Fruit fly (Drosophila melanogaster) whole organism, prepupa: ENCODE results near the gene CG2909.
A peak's percentile ranks its signal among the peaks of the same experiment; 100 is the strongest.

Experiments
- Blimp-1 ChIP-seq: fragments of 200-800 bp; sonication (Bioruptor generic); optimal IDR thresholded peaks from 3 replicates; lab custom pipeline; 2017; ENCODE audit warnings: missing biosample characterization, missing genetic modification characterization, mild to moderate bottlenecking, moderate library complexity, missing genetic modification reagents
- CG10631 ChIP-seq: fragments of 200-800 bp; sonication (Bioruptor generic); optimal IDR thresholded peaks from 2 replicates; lab custom pipeline; 2016; ENCODE audit warnings: missing biosample characterization, missing genetic modification characterization
- CG10669 ChIP-seq: fragments of 200-800 bp; sonication (Bioruptor generic); optimal IDR thresholded peaks from 3 replicates; lab custom pipeline; 2018; ENCODE audit warnings: missing biosample characterization, mild to moderate bottlenecking, missing genetic modification characterization, moderate library complexity
- CG11762 ChIP-seq: fragments of 200-800 bp; sonication (Bioruptor generic); optimal IDR thresholded peaks from 3 replicates; lab custom pipeline; 2016; ENCODE audit warnings: missing biosample characterization, missing genetic modification characterization; ENCODE audit not compliant: insufficient read depth
- CG15336 ChIP-seq: fragments of 200-800 bp; sonication (Bioruptor generic); IDR thresholded peaks from 2 replicates; pipeline ENCODE4 v1.3.6; 2022; ENCODE audit warnings: missing biosample characterization, missing genetic modification characterization
- CG1621 ChIP-seq: fragments of 200-800 bp; sonication (Bioruptor generic); optimal IDR thresholded peaks from 3 replicates; lab custom pipeline; 2018; ENCODE audit warnings: missing biosample characterization, mild to moderate bottlenecking, missing genetic modification characterization
- CG16779 ChIP-seq: fragments of 200-800 bp; sonication (Bioruptor generic); optimal IDR thresholded peaks from 3 replicates; lab custom pipeline; 2017; ENCODE audit warnings: missing biosample characterization, mild to moderate bottlenecking, missing genetic modification characterization
- CG3032 ChIP-seq: fragments of 200-800 bp; optimal IDR thresholded peaks from 2 replicates; lab custom pipeline; 2019; ENCODE audit warnings: missing biosample characterization, mild to moderate bottlenecking, missing genetic modification characterization, moderate library complexity
- CG32006 ChIP-seq: fragments of 200-800 bp; sonication (Bioruptor generic); optimal IDR thresholded peaks from 3 replicates; lab custom pipeline; 2017; ENCODE audit warnings: missing biosample characterization, mild to moderate bottlenecking, missing genetic modification characterization
- CG34406 ChIP-seq: fragments of 200-800 bp; sonication (Bioruptor generic); optimal IDR thresholded peaks from 3 replicates; lab custom pipeline; 2016; ENCODE audit warnings: missing biosample characterization, missing genetic modification characterization
- CG3919 ChIP-seq: fragments of 200-800 bp; sonication (Bioruptor generic); optimal IDR thresholded peaks from 3 replicates; lab custom pipeline; 2016; ENCODE audit warnings: missing biosample characterization, missing genetic modification characterization
- CG6792 ChIP-seq: fragments of 200-800 bp; sonication (Bioruptor generic); optimal IDR thresholded peaks from 3 replicates; lab custom pipeline; 2016; ENCODE audit warnings: missing biosample characterization, missing genetic modification characterization
- CG6808 ChIP-seq: fragments of 200-800 bp; sonication (Bioruptor generic); optimal IDR thresholded peaks from 3 replicates; lab custom pipeline; 2017; ENCODE audit warnings: missing biosample characterization, missing genetic modification characterization, mild to moderate bottlenecking, moderate library complexity, missing genetic modification reagents
- CG6854 ChIP-seq: fragments of 200-800 bp; sonication (Bioruptor generic); optimal IDR thresholded peaks from 2 replicates; lab custom pipeline; 2017; ENCODE audit warnings: missing biosample characterization, mild to moderate bottlenecking, missing genetic modification characterization
- CG8119 ChIP-seq: fragments of 200-800 bp; sonication (Bioruptor generic); IDR thresholded peaks from 3 replicates; pipeline ENCODE4 v1.3.6; 2022; ENCODE audit warnings: missing biosample characterization, missing genetic modification characterization
- CG9139 ChIP-seq: fragments of 200-800 bp; sonication (Bioruptor generic); optimal IDR thresholded peaks from 3 replicates; lab custom pipeline; 2017; ENCODE audit warnings: missing biosample characterization, mild to moderate bottlenecking, missing genetic modification characterization
- Eip75B ChIP-seq: fragments of 200-800 bp; sonication (Bioruptor generic); optimal IDR thresholded peaks from 3 replicates; lab custom pipeline; 2016; ENCODE audit warnings: missing biosample characterization, missing genetic modification characterization
- Eip78C ChIP-seq: fragments of 200-800 bp; sonication (Bioruptor generic); peaks from one replicate; lab custom pipeline; 2016; ENCODE audit warnings: missing biosample characterization, missing genetic modification characterization
- Eip93F ChIP-seq: fragments of 200-800 bp; sonication (Bioruptor generic); optimal IDR thresholded peaks from 2 replicates; lab custom pipeline; 2016; ENCODE audit warnings: missing biosample characterization, mild to moderate bottlenecking, missing genetic modification characterization
- Ets21C ChIP-seq: fragments of 200-800 bp; sonication (Bioruptor generic); optimal IDR thresholded peaks from 3 replicates; lab custom pipeline; 2016; ENCODE audit warnings: missing biosample characterization, missing genetic modification characterization
- Ets96B ChIP-seq: fragments of 200-800 bp; optimal IDR thresholded peaks from 2 replicates; lab custom pipeline; 2019; ENCODE audit warnings: missing biosample characterization, mild to moderate bottlenecking, missing genetic modification characterization, moderate library complexity
- Gug ChIP-seq: fragments of 200-800 bp; sonication (Bioruptor generic); IDR thresholded peaks from 2 replicates; pipeline ENCODE4 v1.3.6; 2022; ENCODE audit warnings: missing biosample characterization, missing genetic modification characterization
- Hr39 ChIP-seq: fragments of 200-800 bp; sonication (Bioruptor generic); optimal IDR thresholded peaks from 2 replicates; lab custom pipeline; 2016; ENCODE audit warnings: missing biosample characterization, missing genetic modification characterization
- Hr4 ChIP-seq: fragments of 200-800 bp; sonication (Bioruptor generic); optimal IDR thresholded peaks from 3 replicates; lab custom pipeline; 2016; ENCODE audit warnings: missing biosample characterization, missing genetic modification characterization
- Lpt ChIP-seq: fragments of 200-800 bp; sonication (Bioruptor generic); optimal IDR thresholded peaks from 3 replicates; lab custom pipeline; 2016; ENCODE audit warnings: missing biosample characterization, missing genetic modification characterization
- Met ChIP-seq: fragments of 200-800 bp; sonication (Bioruptor generic); optimal IDR thresholded peaks from 3 replicates; lab custom pipeline; 2016; ENCODE audit warnings: missing biosample characterization, missing genetic modification characterization
- OdsH ChIP-seq: fragments of 200-800 bp; sonication (Bioruptor generic); optimal IDR thresholded peaks from 3 replicates; lab custom pipeline; 2016; ENCODE audit warnings: missing biosample characterization, missing genetic modification characterization
- Sox102F ChIP-seq: fragments of 200-800 bp; sonication (Bioruptor generic); optimal IDR thresholded peaks from 2 replicates; lab custom pipeline; 2016; ENCODE audit warnings: missing biosample characterization, mild to moderate bottlenecking, missing genetic modification characterization
- Sox14 ChIP-seq: fragments of 200-800 bp; sonication (Bioruptor generic); optimal IDR thresholded peaks from 3 replicates; lab custom pipeline; 2016; ENCODE audit warnings: missing biosample characterization, missing genetic modification characterization
- Sox15 ChIP-seq: fragments of 200-800 bp; sonication (Bioruptor generic); optimal IDR thresholded peaks from 3 replicates; lab custom pipeline; 2016; ENCODE audit warnings: missing biosample characterization, missing genetic modification characterization
- acj6 ChIP-seq: fragments of 200-800 bp; sonication (Bioruptor generic); optimal IDR thresholded peaks from 3 replicates; lab custom pipeline; 2016; ENCODE audit warnings: missing biosample characterization, missing genetic modification characterization
- cyc ChIP-seq: fragments of 200-800 bp; sonication (Bioruptor generic); optimal IDR thresholded peaks from 3 replicates; lab custom pipeline; 2016; ENCODE audit warnings: missing biosample characterization, missing genetic modification characterization
- dac ChIP-seq: fragments of 200-800 bp; sonication (Bioruptor generic); optimal IDR thresholded peaks from 2 replicates; lab custom pipeline; 2017; ENCODE audit warnings: missing biosample characterization, mild to moderate bottlenecking, missing genetic modification characterization
- dsx ChIP-seq: fragments of 200-800 bp; optimal IDR thresholded peaks from 3 replicates; lab custom pipeline; 2019; ENCODE audit warnings: missing biosample characterization, mild to moderate bottlenecking, missing genetic modification characterization, moderate library complexity; ENCODE audit not compliant: poor library complexity, severe bottlenecking
- esn ChIP-seq: fragments of 200-800 bp; sonication (Bioruptor generic); optimal IDR thresholded peaks from 2 replicates; lab custom pipeline; 2016; ENCODE audit warnings: missing biosample characterization, mild to moderate bottlenecking, missing genetic modification characterization, moderate library complexity
- fd59A ChIP-seq: fragments of 200-800 bp; sonication (Bioruptor generic); optimal IDR thresholded peaks from 2 replicates; lab custom pipeline; 2017; ENCODE audit warnings: missing biosample characterization, mild to moderate bottlenecking, missing genetic modification characterization, missing genetic modification reagents
- fd85E ChIP-seq: fragments of 200-800 bp; sonication (Bioruptor generic); optimal IDR thresholded peaks from 3 replicates; lab custom pipeline; 2016; ENCODE audit warnings: missing biosample characterization, missing genetic modification characterization
- fkh ChIP-seq: fragments of 200-800 bp; sonication (Bioruptor generic); optimal IDR thresholded peaks from 3 replicates; lab custom pipeline; 2017; ENCODE audit warnings: missing biosample characterization, mild to moderate bottlenecking, missing genetic modification characterization, moderate library complexity
- lz ChIP-seq: fragments of 200-800 bp; sonication (Bioruptor generic); optimal IDR thresholded peaks from 3 replicates; lab custom pipeline; 2016; ENCODE audit warnings: missing biosample characterization, missing genetic modification characterization
- net ChIP-seq: fragments of 200-800 bp; sonication (Bioruptor generic); optimal IDR thresholded peaks from 3 replicates; lab custom pipeline; 2016; ENCODE audit warnings: missing biosample characterization, missing genetic modification characterization
- pdm3 ChIP-seq: fragments of 200-800 bp; sonication (Bioruptor generic); optimal IDR thresholded peaks from 3 replicates; lab custom pipeline; 2016; ENCODE audit warnings: missing biosample characterization, missing genetic modification characterization
- salr ChIP-seq, 2 experiments: fragments of 200-800 bp; sonication (Bioruptor generic); optimal IDR thresholded peaks; 3 replicates each; lab custom pipeline; 2016 to 2018; ENCODE audit warnings: missing biosample characterization in 2 of 2, missing genetic modification characterization in 2 of 2, mild to moderate bottlenecking in 1 of 2
- ss ChIP-seq, 2 experiments: fragments of 200-800 bp; sonication (Bioruptor generic); optimal IDR thresholded peaks; 2 replicates in 1 of 2; 3 replicates in 1 of 2; lab custom pipeline; 2017 to 2018; ENCODE audit warnings: mild to moderate bottlenecking in 2 of 2, missing biosample characterization in 2 of 2, missing genetic modification characterization in 2 of 2, moderate library complexity in 1 of 2
- svp ChIP-seq: fragments of 200-800 bp; sonication (Bioruptor generic); peaks from one replicate; lab custom pipeline; 2016; ENCODE audit warnings: missing biosample characterization, missing genetic modification characterization
- topi ChIP-seq: fragments of 200-800 bp; sonication (Bioruptor generic); optimal IDR thresholded peaks from 3 replicates; lab custom pipeline; 2016; ENCODE audit warnings: missing biosample characterization, missing genetic modification characterization
- vri ChIP-seq: fragments of 200-800 bp; sonication (Bioruptor generic); optimal IDR thresholded peaks from 3 replicates; lab custom pipeline; 2016; ENCODE audit warnings: missing biosample characterization, mild to moderate bottlenecking, missing genetic modification characterization

Gene CG2909

DNA sequence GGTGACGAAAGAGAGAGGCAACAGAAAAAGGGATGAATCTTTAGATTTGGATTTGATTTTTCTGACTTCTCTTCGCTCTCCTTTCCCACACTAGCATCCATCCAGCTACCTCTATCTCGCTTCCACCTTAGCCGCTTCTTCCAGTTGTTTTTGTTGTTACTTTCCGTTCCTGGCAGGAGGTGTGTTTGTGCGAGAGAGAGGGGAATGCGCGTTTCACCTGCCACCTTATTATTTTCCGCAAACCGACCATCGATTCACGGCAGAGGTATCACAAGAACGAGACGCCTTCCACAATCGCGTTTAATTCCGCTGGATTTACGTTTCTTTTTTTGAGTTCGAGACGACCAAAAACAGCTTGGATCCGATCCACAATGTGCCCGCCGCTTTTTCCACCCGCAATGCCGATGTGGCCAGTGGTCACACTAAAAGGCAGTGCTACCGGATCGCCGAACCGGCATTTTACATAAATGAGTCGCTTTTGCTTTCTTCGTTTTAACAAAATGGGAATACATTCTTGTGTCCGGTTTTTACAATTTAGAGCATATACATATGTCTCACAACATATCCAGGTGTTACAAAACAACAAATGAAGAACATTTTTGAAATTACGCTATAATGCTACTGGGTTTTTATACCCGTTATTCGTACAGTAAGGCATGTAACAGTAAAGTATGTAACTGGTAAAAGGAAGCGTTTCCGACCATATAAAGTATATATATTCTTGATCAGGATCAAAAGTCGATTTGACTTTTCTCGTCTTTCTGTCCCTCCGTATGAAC is 508 bp upstream of the CG2909 start, which contains the start of gene alpha-Man-Ia (continued):
- TF ChIP-seq OdsH (GFP tag; lab: Kevin White, UChicago) (peak; percentile 7), pdm3 (GFP tag; lab: Kevin White, UChicago) (peak; percentile 30), cyc (GFP tag; lab: Kevin White, UChicago) (peak; percentile 25), salr (GFP tag; optimal IDR thresholded peaks at IDR 0.05; lab: Kevin White, UChicago) (no peak), CG6792 (GFP tag; lab: Kevin White, UChicago) (no peak), CG10669 (GFP tag; lab: Kevin White, UChicago) (no peak), lz (peak; percentile 6), Eip78C (GFP tag; lab: Kevin White, UChicago) (peak; percentile 68), Ets21C (no peak), CG3032 (tag; lab: Kevin White, UChicago) (peak; percentile 19), Eip75B (GFP tag; lab: Kevin White, UChicago) (peak; percentile 9), fd85E (GFP tag; lab: Kevin White, UChicago) (no peak), Sox102F (GFP tag; lab: Kevin White, UChicago) (no peak), fd59A (no peak)

DNA sequence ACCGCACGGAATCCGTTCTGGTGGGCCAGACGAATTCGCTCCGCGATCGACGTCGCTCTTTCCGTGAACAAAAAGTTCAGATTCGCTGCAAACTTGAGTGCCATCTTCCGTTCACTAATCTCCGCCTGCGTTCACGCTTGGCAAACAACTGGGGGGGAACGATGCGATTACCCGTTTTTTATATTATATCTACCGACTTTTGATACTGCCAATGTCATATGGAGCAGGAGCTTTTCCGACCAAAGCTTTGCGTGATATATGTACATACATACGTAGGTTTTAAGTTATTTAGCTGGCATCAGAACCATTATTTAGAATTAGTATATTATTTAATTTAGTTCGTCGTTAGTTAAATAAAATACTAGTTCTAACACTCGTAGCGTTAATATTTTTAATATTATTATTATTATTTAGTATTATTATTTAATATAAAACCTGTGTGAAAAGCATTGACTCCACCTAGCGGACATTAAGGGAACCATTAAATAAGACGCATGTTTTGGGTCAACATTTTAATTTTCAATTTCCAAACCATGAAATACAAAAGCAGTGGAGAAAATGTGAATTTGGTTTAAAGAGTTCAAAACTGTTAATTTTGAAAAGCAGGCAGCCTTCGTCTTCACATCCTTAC is 3.5 kb downstream of the CG2909 start, which contains the start of gene Gip:
TSS of gene Gip (minus strand) at position 214 of the 631 bp plus-strand sequence.
- TF ChIP-seq Sox15 (GFP tag; lab: Kevin White, UChicago): no peak
- no peak for TF ChIP-seq Blimp-1 (GFP tag; lab: Kevin White, UChicago)
- no peak for TF ChIP-seq OdsH (GFP tag; lab: Kevin White, UChicago)
- TF ChIP-seq svp (GFP tag; lab: Kevin White, UChicago): peak; percentile 91
- TF ChIP-seq topi: peak; percentile 56
- no peak for TF ChIP-seq CG11762 (GFP tag; lab: Kevin White, UChicago)
- peak; percentile 21 for TF ChIP-seq Sox14
- peak; percentile 80 for TF ChIP-seq Eip78C (GFP tag; lab: Kevin White, UChicago)
- TF ChIP-seq Hr4 (GFP tag; lab: Kevin White, UChicago): no peak
- no peak for TF ChIP-seq CG34406 (GFP tag; lab: Kevin White, UChicago)
- no peak for TF ChIP-seq CG32006 (GFP tag; lab: Kevin White, UChicago)
- TF ChIP-seq acj6 (GFP tag; lab: Kevin White, UChicago): no peak
- TF ChIP-seq ss (GFP tag; optimal IDR thresholded peaks at IDR 0.05; lab: Kevin White, UChicago): peak in 1 of 2 experiments; percentile 48
- peak; percentile 7 for TF ChIP-seq CG16779
- peak; percentile 47 for TF ChIP-seq CG3919
- peak; percentile 54 for TF ChIP-seq esn (GFP tag; lab: Kevin White, UChicago)
- TF ChIP-seq lz: no peak
- no peak for TF ChIP-seq CG10631
- TF ChIP-seq salr (GFP tag; optimal IDR thresholded peaks at IDR 0.05; lab: Kevin White, UChicago): no peak
- TF ChIP-seq Gug: no peak
- TF ChIP-seq dsx: no peak
- no peak for TF ChIP-seq Lpt (GFP tag; lab: Kevin White, UChicago)
- peak; percentile 77 for TF ChIP-seq CG1621
- no peak for TF ChIP-seq dac (GFP tag; lab: Kevin White, UChicago)
- TF ChIP-seq Eip93F: peak; percentile 47
- peak; percentile 26 for TF ChIP-seq Eip75B (GFP tag; lab: Kevin White, UChicago)
- TF ChIP-seq CG8119 (GFP tag; lab: Robert Waterston, UW): peak; percentile 29; the same call in 1 of the 3 replicates
- peak; percentile 27 for TF ChIP-seq Met (GFP tag; lab: Kevin White, UChicago)
- TF ChIP-seq CG15336: peak; percentile 28; the same call in 1 of the 2 replicates
- no peak for TF ChIP-seq fd85E (GFP tag; lab: Kevin White, UChicago)
- TF ChIP-seq fd59A: no peak
- TF ChIP-seq Hr39: no peak
- TF ChIP-seq net (GFP tag; lab: Kevin White, UChicago): peak; percentile 40
- TF ChIP-seq CG10669 (GFP tag; lab: Kevin White, UChicago): no peak
- no peak for TF ChIP-seq Ets96B (tag; lab: Kevin White, UChicago)
- TF ChIP-seq fkh (GFP tag; lab: Kevin White, UChicago): peak; percentile 69
- no peak for TF ChIP-seq CG9139 (GFP tag; lab: Kevin White, UChicago)
- no peak for TF ChIP-seq CG6808 (GFP tag; lab: Kevin White, UChicago)
- TF ChIP-seq CG6854 (GFP tag; lab: Kevin White, UChicago): peak; percentile 47
- TF ChIP-seq pdm3 (GFP tag; lab: Kevin White, UChicago): peak; percentile 22
- peak; percentile 64 for TF ChIP-seq vri (GFP tag; lab: Kevin White, UChicago)
